Worm (Caenorhabditis elegans) whole organism, L1 larva: ENCODE results near the gene ins-14.

ENCODE experiments used
- C04F5.9 ChIP-seq: sonication (generic microtip); optimal IDR thresholded peaks from 2 replicates; lab custom pipeline; 2016; ENCODE audit warnings: missing genetic modification characterization, missing compliant biosample characterization
- C16A3.4 ChIP-seq: fragments of 150-350 bp; optimal IDR thresholded peaks from 2 replicates; lab custom pipeline; 2014; ENCODE audit warnings: missing biosample characterization, missing genetic modification characterization
- C34B4.2 ChIP-seq: sonication (generic microtip); optimal IDR thresholded peaks from 2 replicates; lab custom pipeline; 2017; ENCODE audit warnings: mild to moderate bottlenecking, missing genetic modification characterization, missing compliant biosample characterization
- Y116A8C.19 ChIP-seq: sonication (generic microtip); optimal IDR thresholded peaks from 2 replicates; lab custom pipeline; 2016; ENCODE audit warnings: missing compliant biosample characterization, missing genetic modification characterization, borderline replicate concordance
- aha-1 ChIP-seq: fragments of 150-350 bp; optimal IDR thresholded peaks from 2 replicates; lab custom pipeline; 2014; ENCODE audit warnings: missing biosample characterization, missing genetic modification characterization
- aly-2 ChIP-seq: fragments of 150-350 bp; optimal IDR thresholded peaks from 2 replicates; lab custom pipeline; 2014; ENCODE audit warnings: missing biosample characterization, missing genetic modification characterization
- ama-1 ChIP-seq: fragments of 150-350 bp; optimal IDR thresholded peaks from 2 replicates; lab custom pipeline; 2014
- blmp-1 ChIP-seq: fragments of 150-350 bp; optimal IDR thresholded peaks from 2 replicates; lab custom pipeline; 2014; ENCODE audit warnings: missing biosample characterization, missing genetic modification characterization
- ceh-88 ChIP-seq: fragments of 200-800 bp; sonication (Bioruptor generic); IDR thresholded peaks from 2 replicates; pipeline ENCODE4 v1.3.6; 2022; ENCODE audit warnings: missing genetic modification characterization, missing compliant biosample characterization
- ces-1 ChIP-seq: fragments of 150-350 bp; optimal IDR thresholded peaks from 2 replicates; lab custom pipeline; 2014; ENCODE audit warnings: missing biosample characterization, missing genetic modification reagents, missing genetic modification characterization
- dpl-1 ChIP-seq, 3 experiments: fragments of 150-350 bp in 2 of 3; sonication (generic microtip) in 1 of 3; optimal IDR thresholded peaks; 2 replicates each; lab custom pipeline; 2014 to 2017; ENCODE audit warnings: missing biosample characterization in 3 of 3, missing genetic modification characterization in 3 of 3, missing genetic modification reagents in 3 of 3
- egl-13 ChIP-seq: sonication (generic microtip); optimal IDR thresholded peaks from 2 replicates; lab custom pipeline; 2016; ENCODE audit warnings: missing genotype, missing genetic modification reagents, missing genetic modification characterization, missing compliant biosample characterization
- fkh-4 ChIP-seq: sonication (generic microtip); optimal IDR thresholded peaks from 2 replicates; lab custom pipeline; 2016; ENCODE audit warnings: missing compliant biosample characterization, missing genetic modification characterization, borderline replicate concordance
- fos-1 ChIP-seq: fragments of 150-350 bp; optimal IDR thresholded peaks from 2 replicates; lab custom pipeline; 2014; ENCODE audit warnings: missing biosample characterization, missing genetic modification characterization
- grh-1 ChIP-seq: fragments of 200-800 bp; sonication (Bioruptor generic); IDR thresholded peaks from 2 replicates; pipeline ENCODE4 v1.3.6; 2022; ENCODE audit warnings: missing genetic modification reagents, missing genetic modification characterization, missing compliant biosample characterization
- hlh-17 ChIP-seq: fragments of 200-800 bp; sonication (Bioruptor generic); optimal IDR thresholded peaks from 2 replicates; lab custom pipeline; 2018; ENCODE audit warnings: missing genetic modification characterization, mild to moderate bottlenecking, missing compliant biosample characterization, moderate library complexity, borderline replicate concordance
- irx-1 ChIP-seq: sonication (generic microtip); optimal IDR thresholded peaks from 2 replicates; lab custom pipeline; 2016; ENCODE audit warnings: missing genetic modification characterization, missing compliant biosample characterization
- jun-1 ChIP-seq: fragments of 150-350 bp; optimal IDR thresholded peaks from 2 replicates; lab custom pipeline; 2014; ENCODE audit warnings: missing biosample characterization, missing genetic modification reagents, missing genetic modification characterization
- lin-13 ChIP-seq: fragments of 150-350 bp; optimal IDR thresholded peaks from 2 replicates; lab custom pipeline; 2014; ENCODE audit warnings: missing biosample characterization, missing genetic modification reagents, missing genetic modification characterization
- lin-15B ChIP-seq: fragments of 150-350 bp; sonication (generic microtip); optimal IDR thresholded peaks from 3 replicates; lab custom pipeline; 2014; ENCODE audit warnings: missing biosample characterization, missing genetic modification characterization
- lin-39 ChIP-seq: fragments of 150-350 bp; optimal IDR thresholded peaks from 2 replicates; lab custom pipeline; 2014; ENCODE audit warnings: missing biosample characterization, missing genetic modification reagents, missing genetic modification characterization
- mdl-1 ChIP-seq, 2 experiments: fragments of 150-350 bp; optimal IDR thresholded peaks; 2 replicates each; lab custom pipeline; 2014 to 2017; ENCODE audit warnings: missing biosample characterization in 2 of 2, missing genetic modification characterization in 2 of 2, inconsistent platforms in 1 of 2
- mef-2 ChIP-seq: fragments of 150-350 bp; optimal IDR thresholded peaks from 2 replicates; lab custom pipeline; 2014; ENCODE audit warnings: missing biosample characterization, missing genetic modification characterization
- mep-1 ChIP-seq: fragments of 150-350 bp; optimal IDR thresholded peaks from 2 replicates; lab custom pipeline; 2014; ENCODE audit warnings: missing biosample characterization, missing genetic modification characterization
- nhr-11 ChIP-seq: fragments of 150-350 bp; optimal IDR thresholded peaks from 2 replicates; lab custom pipeline; 2014; ENCODE audit warnings: missing biosample characterization, missing genetic modification characterization
- nhr-12 ChIP-seq: sonication (generic microtip); optimal IDR thresholded peaks from 2 replicates; lab custom pipeline; 2017; ENCODE audit warnings: missing biosample characterization, missing genetic modification characterization
- nhr-19 ChIP-seq: fragments of 200-800 bp; sonication (Bioruptor generic); conservative IDR thresholded peaks from 2 replicates; pipeline ENCODE4 v1.3.6; 2022; ENCODE audit warnings: missing genetic modification characterization, missing compliant biosample characterization
- nhr-20 ChIP-seq: sonication (generic microtip); optimal IDR thresholded peaks from 2 replicates; lab custom pipeline; 2016; ENCODE audit warnings: mild to moderate bottlenecking, missing genetic modification characterization, missing compliant biosample characterization
- nhr-28 ChIP-seq: fragments of 150-350 bp; optimal IDR thresholded peaks from 2 replicates; lab custom pipeline; 2014; ENCODE audit warnings: missing biosample characterization, missing genetic modification characterization
- nhr-47 ChIP-seq: sonication (generic microtip); optimal IDR thresholded peaks from 2 replicates; lab custom pipeline; 2016; ENCODE audit warnings: mild to moderate bottlenecking, missing genetic modification characterization, moderate library complexity, missing compliant biosample characterization
- nhr-71 ChIP-seq: sonication (generic microtip); optimal IDR thresholded peaks from 2 replicates; lab custom pipeline; 2016; ENCODE audit warnings: mild to moderate bottlenecking, missing genetic modification characterization, moderate library complexity, missing compliant biosample characterization
- nhr-76 ChIP-seq: sonication (generic microtip); optimal IDR thresholded peaks from 2 replicates; lab custom pipeline; 2017; ENCODE audit warnings: missing biosample characterization, missing genetic modification characterization
- nhr-85 ChIP-seq: sonication (generic microtip); peaks from one replicate; lab custom pipeline; 2016; ENCODE audit warnings: missing genetic modification characterization, inconsistent platforms, missing compliant biosample characterization
- nhr-90 ChIP-seq: sonication (generic microtip); optimal IDR thresholded peaks from 2 replicates; lab custom pipeline; 2016; ENCODE audit warnings: mild to moderate bottlenecking, missing genetic modification characterization, missing compliant biosample characterization; ENCODE audit not compliant: poor library complexity
- pag-3 ChIP-seq: sonication (generic microtip); optimal IDR thresholded peaks from 2 replicates; lab custom pipeline; 2017; ENCODE audit warnings: missing genetic modification characterization, mild to moderate bottlenecking, missing compliant biosample characterization, antibody characterized with exemption, borderline replicate concordance; ENCODE audit not compliant: insufficient read depth
- pqm-1 ChIP-seq: sonication (generic microtip); optimal IDR thresholded peaks from 3 replicates; lab custom pipeline; 2017; ENCODE audit warnings: missing biosample characterization, missing genetic modification characterization
- skn-1 ChIP-seq: fragments of 150-350 bp; optimal IDR thresholded peaks from 2 replicates; lab custom pipeline; 2014; ENCODE audit warnings: missing biosample characterization, missing genetic modification characterization
- sox-4 ChIP-seq: sonication (generic microtip); optimal IDR thresholded peaks from 2 replicates; lab custom pipeline; 2016; ENCODE audit warnings: missing genetic modification characterization, missing compliant biosample characterization
- swsn-7 ChIP-seq: sonication (generic microtip); optimal IDR thresholded peaks from 2 replicates; lab custom pipeline; 2016; ENCODE audit warnings: missing genetic modification characterization, missing compliant biosample characterization
- unc-130 ChIP-seq: fragments of 150-350 bp; optimal IDR thresholded peaks from 2 replicates; lab custom pipeline; 2017; ENCODE audit warnings: missing biosample characterization, missing genetic modification characterization, inconsistent platforms
- unc-62 ChIP-seq: fragments of 150-350 bp; optimal IDR thresholded peaks from 2 replicates; lab custom pipeline; 2014; ENCODE audit warnings: missing biosample characterization, missing genetic modification reagents, missing genetic modification characterization
- unc-86 ChIP-seq: sonication (generic microtip); optimal IDR thresholded peaks from 2 replicates; lab custom pipeline; 2016; ENCODE audit warnings: missing genetic modification characterization, missing compliant biosample characterization
- unc-98 ChIP-seq: fragments of 200-800 bp; sonication (Bioruptor generic); IDR thresholded peaks from 2 replicates; pipeline ENCODE4 v1.3.6; 2022; ENCODE audit warnings: missing genetic modification characterization, missing compliant biosample characterization
- zip-4 ChIP-seq: fragments of 200-800 bp; sonication (Bioruptor generic); optimal IDR thresholded peaks from 2 replicates; lab custom pipeline; 2018; ENCODE audit warnings: mild to moderate bottlenecking, missing genetic modification characterization, moderate library complexity, missing compliant biosample characterization
- ztf-11 ChIP-seq, 2 experiments: sonication (generic microtip); optimal IDR thresholded peaks; 2 replicates each; lab custom pipeline; 2016 to 2017; ENCODE audit warnings: missing genetic modification characterization in 2 of 2, missing biosample characterization in 1 of 2, missing compliant biosample characterization in 1 of 2
- ztf-4 ChIP-seq: fragments of 150-350 bp; optimal IDR thresholded peaks from 2 replicates; lab custom pipeline; 2014; ENCODE audit warnings: missing biosample characterization, missing genetic modification characterization

Gene ins-14

DNA sequence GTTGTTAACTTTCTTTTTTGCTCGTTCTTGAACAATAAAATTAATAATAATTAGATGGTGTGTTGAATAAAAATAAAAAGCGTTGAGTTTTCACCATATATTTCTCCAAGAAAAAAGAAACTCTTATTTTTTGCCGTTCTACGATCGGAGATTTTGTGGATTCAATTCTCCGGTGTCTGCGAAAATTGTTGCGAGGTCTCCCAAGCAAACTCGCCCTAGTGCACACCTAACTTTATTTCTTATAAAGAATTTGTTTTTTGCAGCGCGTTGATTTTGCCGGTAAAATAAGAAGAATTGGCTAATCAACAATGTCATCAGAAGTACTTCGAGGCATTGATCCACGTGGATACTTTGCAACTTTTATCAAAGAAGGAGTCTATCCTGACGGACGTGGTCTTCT lies 4.2 kb downstream of the ins-14 start, which contains the start of gene exos-8 (continued):
- TF ChIP-seq fos-1 (tag; lab: Kevin White, UChicago), result peak; percentile 22
- no peak for TF ChIP-seq sox-4 (tag; lab: Kevin White, UChicago)
- TF ChIP-seq nhr-19, result peak; percentile 45
- no peak for TF ChIP-seq unc-86 (tag; lab: Kevin White, UChicago)
- peak; percentile 65 for TF ChIP-seq C16A3.4 (tag; lab: Kevin White, UChicago)
- no peak for TF ChIP-seq nhr-28
- TF ChIP-seq unc-130 (tag; lab: Kevin White, UChicago), result peak; percentile 11
- TF ChIP-seq hlh-17 (GFP tag; lab: Kevin White, UChicago), result no peak
- peak; percentile 65 for TF ChIP-seq nhr-20 (tag; lab: Kevin White, UChicago)

DNA sequence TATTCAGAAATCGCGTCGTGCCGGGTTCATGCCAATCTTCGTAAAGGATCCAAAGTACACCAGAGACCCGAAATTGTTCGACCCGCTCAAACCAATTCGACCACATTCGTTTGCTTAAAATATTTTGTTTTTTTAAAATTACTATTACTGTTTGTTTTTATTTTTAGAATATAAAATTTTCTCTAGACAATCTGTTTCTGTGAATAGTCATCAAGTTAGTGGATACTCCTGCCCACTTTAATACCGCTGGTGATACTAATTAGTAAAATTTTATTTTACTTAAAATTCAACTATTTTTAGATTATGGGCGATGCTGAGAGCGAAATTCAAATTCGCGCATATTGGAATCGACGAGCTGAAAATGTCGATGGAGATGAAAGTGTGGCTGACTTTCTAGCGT lies 9.0 kb downstream of the ins-14 start, which contains the start of gene T14B4.1:
T14B4.1 (plus strand) TSS at position 301 of the 400 bp plus-strand sequence.
- no peak for TF ChIP-seq nhr-28
- TF ChIP-seq fos-1 (tag; lab: Kevin White, UChicago), result no peak
- no peak for TF ChIP-seq ces-1 (GFP tag; lab: Kevin White, UChicago)
- TF ChIP-seq mdl-1 (tag; optimal IDR thresholded peaks at IDR 0.05; lab: Kevin White, UChicago), result no peak
- no peak for TF ChIP-seq dpl-1 (GFP tag; optimal IDR thresholded peaks at IDR 0.05; lab: Kevin White, UChicago)
- no peak for TF ChIP-seq fkh-4 (tag; lab: Kevin White, UChicago)
- TF ChIP-seq lin-39, result no peak
- no peak for TF ChIP-seq C34B4.2 (tag; lab: Kevin White, UChicago)
- no peak for TF ChIP-seq pag-3 (tag; lab: Kevin White, UChicago)
- no peak for TF ChIP-seq lin-13 (GFP tag; lab: Kevin White, UChicago)
- no peak for TF ChIP-seq nhr-19
- no peak for TF ChIP-seq nhr-12
- no peak for TF ChIP-seq ztf-11 (tag; optimal IDR thresholded peaks at IDR 0.05; lab: Kevin White, UChicago)
- TF ChIP-seq, all 84 proteins: peak for 0

DNA sequence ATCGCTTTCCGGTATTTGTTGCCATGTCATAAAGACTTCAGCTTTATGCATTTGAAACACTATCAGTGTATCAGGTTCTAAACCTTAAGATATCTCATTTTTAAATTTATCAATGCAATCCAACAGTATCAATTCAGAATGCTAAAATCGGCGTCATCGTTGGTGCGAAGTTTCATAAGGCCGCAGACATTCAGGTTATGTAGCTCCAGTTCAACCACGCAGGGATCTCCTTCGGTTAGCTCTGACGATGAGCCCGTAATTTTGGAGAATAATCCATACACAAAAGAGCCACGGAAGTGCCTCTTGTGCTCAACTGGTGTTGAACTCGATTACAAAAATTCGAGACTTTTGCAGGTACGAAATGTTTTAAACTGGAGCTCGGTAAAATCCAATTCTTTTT lies 9.5 kb downstream of the ins-14 start, which contains the start of gene mrps-18.C:
mrps-18.C (plus strand) TSS at position 138 of the 400 bp plus-strand sequence.
- TF ChIP-seq pqm-1 (tag; lab: Kevin White, UChicago) (no peak), jun-1 (tag; lab: Kevin White, UChicago) (no peak), C16A3.4 (tag; lab: Kevin White, UChicago) (no peak), hlh-17 (GFP tag; lab: Kevin White, UChicago) (no peak), swsn-7 (tag; lab: Kevin White, UChicago) (no peak), blmp-1 (tag; lab: Kevin White, UChicago) (no peak), zip-4 (no peak), nhr-11 (tag; lab: Kevin White, UChicago) (no peak), aly-2 (tag; lab: Kevin White, UChicago) (no peak), unc-86 (tag; lab: Kevin White, UChicago) (no peak), nhr-90 (tag; lab: Kevin White, UChicago) (no peak), unc-98 (GFP tag; lab: Robert Waterston, UW) (no peak), C04F5.9 (tag; lab: Kevin White, UChicago) (no peak), nhr-71 (tag; lab: Kevin White, UChicago) (no peak), nhr-28 (no peak), nhr-85 (tag; lab: Kevin White, UChicago) (no peak), ces-1 (GFP tag; lab: Kevin White, UChicago) (no peak), Y116A8C.19 (tag; lab: Kevin White, UChicago) (no peak), fos-1 (tag; lab: Kevin White, UChicago) (no peak), ama-1 (no peak)

DNA sequence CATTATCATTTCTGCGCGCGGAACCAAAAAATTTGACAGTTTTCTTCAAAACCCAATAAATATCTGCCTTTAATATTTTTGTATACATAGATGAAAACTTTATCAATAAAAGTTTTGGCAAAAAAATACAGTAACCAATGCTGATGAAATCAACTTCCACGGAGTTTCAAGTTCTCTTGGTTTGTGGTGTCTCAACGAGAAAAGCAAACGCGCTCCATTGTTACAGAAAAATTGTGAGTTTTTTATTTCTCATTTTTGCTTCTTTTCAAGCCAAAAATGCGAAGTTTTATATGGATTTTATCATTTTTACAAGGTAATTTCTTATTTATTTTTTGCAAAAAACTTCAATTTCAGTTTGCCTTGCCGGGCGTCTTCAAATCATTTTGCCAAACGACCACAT lies 10.9 kb downstream of the ins-14 start, which contains the start of gene T14B4.3:
T14B4.3 (plus strand) TSS at position 264 of the 400 bp plus-strand sequence.
- TF ChIP-seq irx-1 (tag; lab: Kevin White, UChicago) (no peak), mep-1 (tag; lab: Kevin White, UChicago) (peak; percentile 57), nhr-85 (tag; lab: Kevin White, UChicago) (peak; percentile 43), grh-1 (GFP tag; lab: Robert Waterston, UW) (no peak), unc-62 (GFP tag; lab: Kevin White, UChicago) (no peak), skn-1 (tag; lab: Kevin White, UChicago) (peak; percentile 43), blmp-1 (tag; lab: Kevin White, UChicago) (peak; percentile 61), jun-1 (tag; lab: Kevin White, UChicago) (peak; percentile 26), Y116A8C.19 (tag; lab: Kevin White, UChicago) (no peak), zip-4 (no peak), aha-1 (no peak), nhr-76 (tag; lab: Kevin White, UChicago) (no peak), egl-13 (tag; lab: Kevin White, UChicago) (no peak), nhr-47 (tag; lab: Kevin White, UChicago) (peak; percentile 61), fos-1 (tag; lab: Kevin White, UChicago) (no peak), ceh-88 (0 out of 2 replicates have a peak, but pooled peaks have one; percentile 45), mef-2 (no peak), ztf-4 (no peak), mdl-1 (tag; optimal IDR thresholded peaks at IDR 0.05; lab: Kevin White, UChicago) (peak in 1 of 2 experiments; percentile 35), C04F5.9 (tag; lab: Kevin White, UChicago) (peak; percentile 4), lin-15B (tag; lab: Kevin White, UChicago) (peak; percentile 78)
